Fruit fly (Drosophila melanogaster): ENCODE data around the gene gdrd.

gdrd gene

dm6 chr3L:14708053-14708452 lies 16.9 kb downstream of the gdrd start (continued):
- TF ChIP-seq CG9727 (GFP tag; optimal IDR thresholded peaks at IDR 0.05): peak; percentile 25
- TF ChIP-seq CG14860 (GFP tag; IDR thresholded peaks at IDR 0.05; ENCODE audit: partially characterized antibody): no peak
- peak; percentile 50 for TF ChIP-seq CG18619 (GFP tag; optimal IDR thresholded peaks at IDR 0.05)
- TF ChIP-seq CG17802 (tag; optimal IDR thresholded peaks at IDR 0.05): no peak
- TF ChIP-seq pum (GFP tag; optimal IDR thresholded peaks at IDR 0.05): peak; percentile 0
- TF ChIP-seq dysf (GFP tag; IDR thresholded peaks at IDR 0.05): no peak; the same call in 2 of the 3 replicates
- TF ChIP-seq CG2889 (GFP tag; IDR thresholded peaks at IDR 0.05): no peak
- peak; percentile 48; the same call in 1 of the 2 replicates for TF ChIP-seq CG16779 (GFP tag; IDR thresholded peaks at IDR 0.05)
- no peak for TF ChIP-seq sna (GFP tag; IDR thresholded peaks at IDR 0.05; ENCODE audit: partially characterized antibody)
- peak; percentile 22 for TF ChIP-seq CG18011 (GFP tag; optimal IDR thresholded peaks at IDR 0.05)
- TF ChIP-seq CG34224 (GFP tag; IDR thresholded peaks at IDR 0.05; ENCODE audit: partially characterized antibody): no peak
- no peak for TF ChIP-seq hb (GFP tag; IDR thresholded peaks at IDR 0.05; ENCODE audit: partially characterized antibody)
- TF ChIP-seq run (tag; optimal IDR thresholded peaks at IDR 0.05): no peak
- peak; percentile 67 for TF ChIP-seq Fer3 (tag; optimal IDR thresholded peaks at IDR 0.05)
- no peak for TF ChIP-seq gcm (GFP tag; optimal IDR thresholded peaks at IDR 0.05)
- no peak for TF ChIP-seq pros (GFP tag; optimal IDR thresholded peaks at IDR 0.05)
- no peak for TF ChIP-seq Gsc (GFP tag; IDR thresholded peaks at IDR 0.05)
- TF ChIP-seq CG12155 (GFP tag; optimal IDR thresholded peaks at IDR 0.05): no peak
- TF ChIP-seq CG2199 (GFP tag; IDR thresholded peaks at IDR 0.05): no peak
- no peak for TF ChIP-seq CG4360 (GFP tag; IDR thresholded peaks at IDR 0.05)
- TF ChIP-seq CG16815 (GFP tag; optimal IDR thresholded peaks at IDR 0.05): no peak
- no peak for TF ChIP-seq bowl (GFP tag; IDR thresholded peaks at IDR 0.05)
- TF ChIP-seq CG12391 (tag; optimal IDR thresholded peaks at IDR 0.05): no peak
- no peak for TF ChIP-seq CG32772 (GFP tag; IDR thresholded peaks at IDR 0.05)
- TF ChIP-seq CG17359 (tag; optimal IDR thresholded peaks at IDR 0.05): peak; percentile 64
- TF ChIP-seq HLH3B (GFP tag; IDR thresholded peaks at IDR 0.05): peak; percentile 36; the same call in 1 of the 2 replicates
- no peak for TF ChIP-seq CG12299 (tag; optimal IDR thresholded peaks at IDR 0.05)
- TF ChIP-seq CG14710 (tag; optimal IDR thresholded peaks at IDR 0.05): no peak
- no peak for TF ChIP-seq CG3847 (GFP tag; IDR thresholded peaks at IDR 0.05)
- no peak for TF ChIP-seq ems (GFP tag; optimal IDR thresholded peaks at IDR 0.05)
- peak; percentile 1 for TF ChIP-seq CG2875 (GFP tag; optimal IDR thresholded peaks at IDR 0.05)
- no peak for TF ChIP-seq gfzf (GFP tag; optimal IDR thresholded peaks at IDR 0.05)
- TF ChIP-seq gem (tag; optimal IDR thresholded peaks at IDR 0.05): peak; percentile 54
- TF ChIP-seq lmd (GFP tag; IDR thresholded peaks at IDR 0.05): no peak
- peak; percentile 37 for TF ChIP-seq CG8281 (tag; optimal IDR thresholded peaks at IDR 0.05)
- no peak for TF ChIP-seq CG5180 (GFP tag; optimal IDR thresholded peaks at IDR 0.05)
- peak; percentile 44 for TF ChIP-seq lbe (GFP tag; optimal IDR thresholded peaks at IDR 0.05)
- peak; percentile 51 for TF ChIP-seq NK7.1 (GFP tag; optimal IDR thresholded peaks at IDR 0.05)
- TF ChIP-seq Lhr (GFP tag; optimal IDR thresholded peaks at IDR 0.05): no peak
- no peak for TF ChIP-seq Xbp1 (GFP tag; optimal IDR thresholded peaks at IDR 0.05)
- no peak for TF ChIP-seq ab (GFP tag; optimal IDR thresholded peaks at IDR 0.05)
- TF ChIP-seq da (GFP tag; optimal IDR thresholded peaks at IDR 0.05): no peak
- no peak for TF ChIP-seq Dref (GFP tag; IDR thresholded peaks at IDR 0.05)
- TF ChIP-seq NFAT (GFP tag; IDR thresholded peaks at IDR 0.05): no peak
- no peak for TF ChIP-seq Nf-YB (GFP tag; optimal IDR thresholded peaks at IDR 0.05)
- TF ChIP-seq Ets65A (GFP tag): no peak
- no peak for TF ChIP-seq Nf-YC (tag; optimal IDR thresholded peaks at IDR 0.05)
- no peak for TF ChIP-seq HmgZ (tag; optimal IDR thresholded peaks at IDR 0.05)
- no peak for TF ChIP-seq CG12104 (GFP tag; optimal IDR thresholded peaks at IDR 0.05)
- peak; percentile 39 for TF ChIP-seq CG12942 (GFP tag; optimal IDR thresholded peaks at IDR 0.05)
- TF ChIP-seq CG10366 (GFP tag; IDR thresholded peaks at IDR 0.05): no peak
